Fruit fly (Drosophila melanogaster) whole organism, embryonic: Measurements from ENCODE around the gene IscU.

Source experiments
- ATbp ChIP-seq: fragments of 200-800 bp; sonication (Bioruptor generic); optimal IDR thresholded peaks from 2 replicates; lab custom pipeline; 2017; ENCODE audit warnings: missing biosample characterization, mild to moderate bottlenecking, missing genetic modification characterization, missing genetic modification reagents
- Abd-B ChIP-seq: fragments of 200-800 bp; sonication (Bioruptor generic); optimal IDR thresholded peaks from 2 replicates; lab custom pipeline; 2018; ENCODE audit warnings: missing biosample characterization, mild to moderate bottlenecking, missing genetic modification characterization, moderate library complexity
- Ada2b ChIP-seq: fragments of 200-800 bp; sonication (Bioruptor generic); IDR thresholded peaks from 2 replicates; pipeline ENCODE4 v1.3.6; 2022; ENCODE audit warnings: missing biosample characterization, missing genetic modification characterization
- Antp ChIP-seq: fragments of 200-800 bp; sonication (Bioruptor generic); optimal IDR thresholded peaks from 3 replicates; lab custom pipeline; 2016; ENCODE audit warnings: missing biosample characterization, missing genetic modification characterization
- Atf6 ChIP-seq: fragments of 200-800 bp; sonication (Bioruptor generic); IDR thresholded peaks from 2 replicates; pipeline ENCODE4 v1.3.6; 2022; ENCODE audit warnings: missing biosample characterization, missing genetic modification characterization
- B-H2 ChIP-seq: fragments of 200-800 bp; sonication (Bioruptor generic); optimal IDR thresholded peaks from 2 replicates; lab custom pipeline; 2018; ENCODE audit warnings: missing biosample characterization, mild to moderate bottlenecking, missing genetic modification characterization
- CG10274 ChIP-seq: fragments of 200-800 bp; sonication (Bioruptor generic); optimal IDR thresholded peaks from 3 replicates; lab custom pipeline; 2017; ENCODE audit warnings: missing biosample characterization, mild to moderate bottlenecking, missing genetic modification characterization
- CG10543 ChIP-seq: fragments of 200-800 bp; sonication (Bioruptor generic); optimal IDR thresholded peaks from 3 replicates; lab custom pipeline; 2017; ENCODE audit warnings: missing biosample characterization, mild to moderate bottlenecking, missing genetic modification characterization, moderate library complexity
- CG11398 ChIP-seq: fragments of 200-800 bp; sonication (Bioruptor generic); optimal IDR thresholded peaks from 2 replicates; lab custom pipeline; 2016; ENCODE audit warnings: missing biosample characterization, missing genetic modification characterization
- CG11560 ChIP-seq: fragments of 200-800 bp; sonication (Bioruptor generic); IDR thresholded peaks from 3 replicates; pipeline ENCODE4 v1.3.6; 2022; ENCODE audit warnings: missing biosample characterization, missing genetic modification characterization
- CG11695 ChIP-seq: fragments of 200-800 bp; sonication (Bioruptor generic); IDR thresholded peaks from 3 replicates; pipeline ENCODE4 v1.3.6; 2022; ENCODE audit warnings: missing biosample characterization, missing genetic modification characterization
- CG11723 ChIP-seq: fragments of 200-800 bp; sonication (Bioruptor generic); optimal IDR thresholded peaks from 2 replicates; lab custom pipeline; 2017; ENCODE audit warnings: missing biosample characterization, mild to moderate bottlenecking, missing genetic modification characterization
- CG12769 ChIP-seq: fragments of 200-800 bp; sonication (Bioruptor generic); optimal IDR thresholded peaks from 2 replicates; lab custom pipeline; 2019; ENCODE audit warnings: missing biosample characterization, mild to moderate bottlenecking, missing genetic modification characterization, moderate library complexity
- CG14667 ChIP-seq: fragments of 200-800 bp; sonication (Bioruptor generic); IDR thresholded peaks from 2 replicates; pipeline ENCODE4 v1.3.6; 2022; ENCODE audit warnings: missing biosample characterization, missing genetic modification characterization
- CG17361 ChIP-seq: fragments of 200-800 bp; sonication (Bioruptor generic); IDR thresholded peaks from 3 replicates; pipeline ENCODE4 v1.3.6; 2022; ENCODE audit warnings: missing biosample characterization, missing genetic modification characterization
- CG1832 ChIP-seq: fragments of 200-800 bp; sonication (Bioruptor generic); optimal IDR thresholded peaks from 2 replicates; lab custom pipeline; 2017; ENCODE audit warnings: missing biosample characterization, mild to moderate bottlenecking, missing genetic modification characterization, inconsistent platforms
- CG18619 ChIP-seq: fragments of 200-800 bp; sonication (Bioruptor generic); optimal IDR thresholded peaks from 3 replicates; lab custom pipeline; 2017; ENCODE audit warnings: missing biosample characterization, mild to moderate bottlenecking, missing genetic modification characterization
- CG30020 ChIP-seq: fragments of 200-800 bp; optimal IDR thresholded peaks from 2 replicates; lab custom pipeline; 2019; ENCODE audit warnings: missing biosample characterization, mild to moderate bottlenecking, missing genetic modification characterization, moderate library complexity
- CG31224 ChIP-seq: fragments of 200-800 bp; sonication (Bioruptor generic); IDR thresholded peaks from 2 replicates; pipeline ENCODE4 v1.3.6; 2022; ENCODE audit warnings: missing biosample characterization, missing genetic modification characterization
- CG3163 ChIP-seq: fragments of 200-800 bp; sonication (Bioruptor generic); optimal IDR thresholded peaks from 3 replicates; lab custom pipeline; 2016; ENCODE audit warnings: missing biosample characterization, missing genetic modification characterization
- CG32532 ChIP-seq: fragments of 200-800 bp; sonication (Bioruptor generic); IDR thresholded peaks from 2 replicates; pipeline ENCODE4 v1.3.6; 2022; ENCODE audit warnings: missing biosample characterization, missing genetic modification characterization
- CG33213 ChIP-seq: fragments of 200-800 bp; sonication (Bioruptor generic); optimal IDR thresholded peaks from 3 replicates; lab custom pipeline; 2016; ENCODE audit warnings: missing biosample characterization, missing genetic modification characterization
- CG4424 ChIP-seq: fragments of 200-800 bp; sonication (Bioruptor generic); optimal IDR thresholded peaks from 3 replicates; lab custom pipeline; 2016; ENCODE audit warnings: missing biosample characterization, missing genetic modification characterization
- CG9215 ChIP-seq: fragments of 200-800 bp; sonication (Bioruptor generic); IDR thresholded peaks from 2 replicates; pipeline ENCODE4 v1.3.6; 2022; ENCODE audit warnings: missing biosample characterization, missing genetic modification characterization
- CG9797 ChIP-seq: fragments of 200-800 bp; sonication (Bioruptor generic); optimal IDR thresholded peaks from 3 replicates; lab custom pipeline; 2018; ENCODE audit warnings: missing biosample characterization, mild to moderate bottlenecking, missing genetic modification characterization
- D19B ChIP-seq: fragments of 200-800 bp; sonication (Bioruptor generic); optimal IDR thresholded peaks from 2 replicates; lab custom pipeline; 2017; ENCODE audit warnings: missing biosample characterization, mild to moderate bottlenecking, missing genetic modification characterization
- Dad ChIP-seq: fragments of 200-800 bp; sonication (Bioruptor generic); optimal IDR thresholded peaks from 3 replicates; lab custom pipeline; 2016; ENCODE audit warnings: missing biosample characterization, missing genetic modification characterization
- Dek ChIP-seq: fragments of 200-800 bp; sonication (Bioruptor generic); optimal IDR thresholded peaks from 3 replicates; lab custom pipeline; 2019; ENCODE audit warnings: missing biosample characterization, mild to moderate bottlenecking, missing genetic modification characterization, moderate library complexity
- Dfd ChIP-seq, 2 experiments: fragments of >200 bp; optimal IDR thresholded peaks; 2 replicates each; lab custom pipeline; 2017; ENCODE audit warnings: missing biosample characterization in 2 of 2, missing genetic modification characterization in 2 of 2
- Drgx ChIP-seq: fragments of 200-800 bp; sonication (Bioruptor generic); IDR thresholded peaks from 2 replicates; pipeline ENCODE4 v1.3.6; 2022; ENCODE audit warnings: missing biosample characterization, missing genetic modification characterization
- E2f2 ChIP-seq: fragments of 200-800 bp; sonication (Bioruptor generic); IDR thresholded peaks from 2 replicates; pipeline ENCODE4 v1.3.6; 2022; ENCODE audit warnings: missing biosample characterization, missing genetic modification characterization
- Elba2 ChIP-seq: fragments of 200-800 bp; sonication (Bioruptor generic); optimal IDR thresholded peaks from 3 replicates; lab custom pipeline; 2016; ENCODE audit warnings: missing biosample characterization, missing genetic modification characterization
- Hmx ChIP-seq: fragments of 200-800 bp; sonication (Bioruptor generic); optimal IDR thresholded peaks from 2 replicates; lab custom pipeline; 2016; ENCODE audit warnings: missing biosample characterization, missing genetic modification characterization
- Hr78 ChIP-seq, 2 experiments: fragments of 200-800 bp in 1 of 2; fragments of >200 bp in 1 of 2; sonication (Bioruptor generic) in 1 of 2; optimal IDR thresholded peaks; 2 replicates each; lab custom pipeline; 2017 to 2019; ENCODE audit warnings: missing biosample characterization in 2 of 2, missing genetic modification characterization in 2 of 2, mild to moderate bottlenecking in 1 of 2, moderate library complexity in 1 of 2
- Mrtf ChIP-seq: fragments of 200-800 bp; sonication (Bioruptor generic); IDR thresholded peaks from 3 replicates; pipeline ENCODE4 v1.3.6; 2022; ENCODE audit warnings: missing biosample characterization, missing genetic modification characterization
- Poxn ChIP-seq: fragments of 200-800 bp; sonication (Bioruptor generic); IDR thresholded peaks from 2 replicates; pipeline ENCODE4 v1.3.6; 2022; ENCODE audit warnings: missing biosample characterization, missing genetic modification characterization
- Sry-δ ChIP-seq: fragments of 200-800 bp; sonication (Bioruptor generic); optimal IDR thresholded peaks from 2 replicates; lab custom pipeline; 2016; ENCODE audit warnings: missing biosample characterization, missing genetic modification characterization
- aop ChIP-seq: fragments of 200-800 bp; sonication (Bioruptor generic); IDR thresholded peaks from 2 replicates; pipeline ENCODE4 v1.3.6; 2022; ENCODE audit warnings: missing biosample characterization, missing genetic modification characterization
- bsh ChIP-seq, 2 experiments: fragments of 200-800 bp; sonication (Bioruptor generic); optimal IDR thresholded peaks; 2 replicates each; lab custom pipeline; 2017 to 2018; ENCODE audit warnings: mild to moderate bottlenecking in 2 of 2, missing biosample characterization in 2 of 2, missing genetic modification characterization in 2 of 2, moderate library complexity in 1 of 2
- caup ChIP-seq: fragments of 200-800 bp; sonication (Bioruptor generic); optimal IDR thresholded peaks from 3 replicates; lab custom pipeline; 2017; ENCODE audit warnings: missing biosample characterization, mild to moderate bottlenecking, missing genetic modification characterization, moderate library complexity; ENCODE audit not compliant: severe bottlenecking
- fru ChIP-seq: fragments of >200 bp; optimal IDR thresholded peaks from 2 replicates; lab custom pipeline; 2017
- kay ChIP-seq: fragments of 200-800 bp; sonication (Bioruptor generic); optimal IDR thresholded peaks from 2 replicates; lab custom pipeline; 2016; ENCODE audit warnings: missing biosample characterization, missing genetic modification characterization
- lov ChIP-seq, 2 experiments: fragments of 200-800 bp in 1 of 2; fragments of >200 bp in 1 of 2; sonication (Bioruptor generic) in 1 of 2; IDR thresholded peaks in 1 of 2; optimal IDR thresholded peaks in 1 of 2; 2 replicates in 1 of 2; 3 replicates in 1 of 2; pipeline versions ENCODE4 v1.3.6 to Lab custom; 2017 to 2022; ENCODE audit warnings: missing biosample characterization in 1 of 2, missing genetic modification characterization in 1 of 2
- peb ChIP-seq: fragments of 200-800 bp; sonication (Bioruptor generic); IDR thresholded peaks from 2 replicates; pipeline ENCODE4 v1.3.6; 2022; ENCODE audit warnings: missing biosample characterization, missing genetic modification characterization
- pros ChIP-seq: fragments of 200-800 bp; sonication (Bioruptor generic); optimal IDR thresholded peaks from 3 replicates; lab custom pipeline; 2019; ENCODE audit warnings: missing biosample characterization, mild to moderate bottlenecking, missing genetic modification characterization, moderate library complexity
- pum ChIP-seq: fragments of 200-800 bp; sonication (Bioruptor generic); optimal IDR thresholded peaks from 2 replicates; lab custom pipeline; 2016; ENCODE audit warnings: missing biosample characterization, missing genetic modification characterization
- row ChIP-seq: fragments of 200-800 bp; sonication (Bioruptor generic); IDR thresholded peaks from 3 replicates; pipeline ENCODE4 v1.3.6; 2022; ENCODE audit warnings: missing biosample characterization, missing genetic modification characterization
- stwl ChIP-seq: fragments of 200-800 bp; sonication (Bioruptor generic); optimal IDR thresholded peaks from 3 replicates; lab custom pipeline; 2018; ENCODE audit warnings: missing biosample characterization, mild to moderate bottlenecking, missing genetic modification characterization, moderate library complexity
- tll ChIP-seq, 2 experiments: fragments of 200-800 bp in 1 of 2; fragments of >200 bp in 1 of 2; sonication (Bioruptor generic) in 1 of 2; optimal IDR thresholded peaks; 2 replicates each; lab custom pipeline; 2017 to 2019; ENCODE audit warnings: missing biosample characterization in 2 of 2, missing genetic modification characterization in 2 of 2, mild to moderate bottlenecking in 1 of 2, moderate library complexity in 1 of 2
- wor ChIP-seq: fragments of 200-800 bp; sonication (Bioruptor generic); IDR thresholded peaks from 2 replicates; pipeline ENCODE4 v1.3.6; 2022; ENCODE audit warnings: missing biosample characterization, missing genetic modification characterization

Gene IscU

dm6 chr3R:8820428-8820912, 3.5 kb downstream of the IscU start, which contains the start of gene aqz (continued):
- no peak for TF ChIP-seq Hr78 (GFP tag; optimal IDR thresholded peaks at IDR 0.05; lab: Kevin White, UChicago)
- no peak for TF ChIP-seq Hmx (GFP tag; lab: Kevin White, UChicago)
- peak; percentile 6 to 43 for TF ChIP-seq bsh (GFP tag; optimal IDR thresholded peaks at IDR 0.05; lab: Kevin White, UChicago)
- peak; percentile 70 for TF ChIP-seq CG32532 (GFP tag; lab: Robert Waterston, UW)
- TF ChIP-seq caup (GFP tag; lab: Kevin White, UChicago) = peak; percentile 81
- peak; percentile 24; the same call in 1 of the 2 replicates for TF ChIP-seq Ada2b
- TF ChIP-seq lov (optimal IDR thresholded peaks at IDR 0.05; lab: Kevin White, UChicago) = no peak
- TF ChIP-seq lov (GFP tag; IDR thresholded peaks at IDR 0.05; lab: Robert Waterston, UW) = 0 out of 3 replicates have a peak, but pooled peaks have one; percentile 53
- peak; percentile 81 for TF ChIP-seq CG12769 (tag; lab: Kevin White, UChicago)
- no peak for TF ChIP-seq pros
- no peak for TF ChIP-seq CG10274 (GFP tag; lab: Kevin White, UChicago)
- TF ChIP-seq CG11695 (GFP tag; lab: Robert Waterston, UW) = peak; percentile 52; the same call in 1 of the 3 replicates
- no peak for TF ChIP-seq CG31224 (GFP tag; lab: Robert Waterston, UW)
- TF ChIP-seq aop (GFP tag; lab: Robert Waterston, UW) = 0 out of 2 replicates have a peak, but pooled peaks have one; percentile 42
- peak; percentile 82 for TF ChIP-seq E2f2 (GFP tag; lab: Robert Waterston, UW)
- no peak for TF ChIP-seq Dfd (GFP tag; optimal IDR thresholded peaks at IDR 0.05; lab: Kevin White, UChicago)
- peak; percentile 73 for TF ChIP-seq row (GFP tag; lab: Robert Waterston, UW)
- TF ChIP-seq CG9215 (GFP tag; lab: Robert Waterston, UW) = peak; percentile 100
- peak; percentile 69 for TF ChIP-seq CG3163 (GFP tag; lab: Kevin White, UChicago)
- TF ChIP-seq stwl (tag; lab: Kevin White, UChicago) = peak; percentile 84
- peak; percentile 32 for TF ChIP-seq CG4424 (GFP tag; lab: Kevin White, UChicago)
- TF ChIP-seq CG17361 (GFP tag; lab: Robert Waterston, UW) = peak; percentile 52; the same call in 1 of the 3 replicates
- peak in 1 of 2 experiments; percentile 6 for TF ChIP-seq tll (GFP tag; optimal IDR thresholded peaks at IDR 0.05; lab: Kevin White, UChicago)
- peak; percentile 55 for TF ChIP-seq CG18619
- peak; percentile 74 for TF ChIP-seq B-H2 (GFP tag; lab: Kevin White, UChicago)
- TF ChIP-seq Sry-δ (GFP tag; lab: Kevin White, UChicago) = peak; percentile 77
- no peak for TF ChIP-seq CG11723 (GFP tag; lab: Kevin White, UChicago)
- peak; percentile 67 for TF ChIP-seq Dad (GFP tag; lab: Kevin White, UChicago)
- TF ChIP-seq fru (lab: Kevin White, UChicago) = no peak
- peak; percentile 51 for TF ChIP-seq ATbp (GFP tag; lab: Kevin White, UChicago)
- peak; percentile 99 for TF ChIP-seq kay (GFP tag; lab: Kevin White, UChicago)
- TF ChIP-seq Atf6 = no peak
- peak; percentile 58; the same call in 2 of the 3 replicates for TF ChIP-seq CG11560 (tag; lab: Robert Waterston, UW)
- peak; percentile 77 for TF ChIP-seq Abd-B (GFP tag; lab: Kevin White, UChicago)
- TF ChIP-seq Mrtf (GFP tag; lab: Robert Waterston, UW) = no peak; the same call in 1 of the 3 replicates
- peak; percentile 53 for TF ChIP-seq CG11398 (GFP tag; lab: Kevin White, UChicago)
- peak; percentile 92 for TF ChIP-seq CG30020 (tag; lab: Kevin White, UChicago)
- peak; percentile 31 for TF ChIP-seq pum (GFP tag; lab: Kevin White, UChicago)
- peak; percentile 31 for TF ChIP-seq Elba2 (GFP tag; lab: Kevin White, UChicago)
- no peak for TF ChIP-seq peb (GFP tag; lab: Robert Waterston, UW)
- TF ChIP-seq Drgx (GFP tag; lab: Robert Waterston, UW) = peak; percentile 57
- peak; percentile 8 for TF ChIP-seq D19B
- TF ChIP-seq CG10543 (GFP tag; lab: Kevin White, UChicago) = peak; percentile 85
- no peak for TF ChIP-seq Poxn (GFP tag; lab: Robert Waterston, UW)
- TF ChIP-seq CG9797 = peak; percentile 87
- TF ChIP-seq Dek (tag; lab: Kevin White, UChicago) = peak; percentile 72
- no peak for TF ChIP-seq CG1832 (GFP tag; lab: Kevin White, UChicago)
- TF ChIP-seq CG14667 (GFP tag; lab: Robert Waterston, UW) = no peak
- TF ChIP-seq Antp (GFP tag; lab: Kevin White, UChicago) = peak; percentile 61
- TF ChIP-seq wor (GFP tag; lab: Robert Waterston, UW) = no peak
- peak; percentile 92 for TF ChIP-seq CG33213 (GFP tag; lab: Kevin White, UChicago)
